Worm (Caenorhabditis elegans) whole organism, mixed stage, embryonic: ENCODE data around the gene F44F4.10.

Experiments used
- blmp-1 ChIP-seq: fragments of 150-350 bp; optimal IDR thresholded peaks from 2 replicates; lab custom pipeline; 2014; ENCODE audit warnings: missing biosample characterization, missing genetic modification characterization
- ceh-83 ChIP-seq: fragments of 200-800 bp; sonication (Bioruptor generic); optimal IDR thresholded peaks from 2 replicates; lab custom pipeline; 2018; ENCODE audit warnings: mild to moderate bottlenecking, missing genetic modification characterization, missing compliant biosample characterization
- elt-1 ChIP-seq: sonication (generic microtip); optimal IDR thresholded peaks from 2 replicates; lab custom pipeline; 2017; ENCODE audit warnings: missing genetic modification characterization, mild to moderate bottlenecking, missing compliant biosample characterization, antibody characterized with exemption, moderate library complexity, borderline replicate concordance; ENCODE audit not compliant: insufficient read depth
- elt-3 ChIP-seq: fragments of 150-350 bp; optimal IDR thresholded peaks from 2 replicates; lab custom pipeline; 2014; ENCODE audit warnings: missing biosample characterization, missing genetic modification characterization
- lsy-2 ChIP-seq: fragments of 150-350 bp; optimal IDR thresholded peaks from 2 replicates; lab custom pipeline; 2014; ENCODE audit warnings: missing biosample characterization, missing genetic modification characterization
- nhr-28 ChIP-seq: fragments of 150-350 bp; optimal IDR thresholded peaks from 2 replicates; lab custom pipeline; 2014; ENCODE audit warnings: missing biosample characterization, missing genetic modification characterization
- nhr-76 ChIP-seq: sonication (generic microtip); optimal IDR thresholded peaks from 2 replicates; lab custom pipeline; 2017; ENCODE audit warnings: missing biosample characterization, missing genetic modification characterization
- pha-4 ChIP-seq: fragments of 150-350 bp; optimal IDR thresholded peaks from 2 replicates; lab custom pipeline; 2018; ENCODE audit warnings: missing biosample characterization, missing genetic modification reagents, missing genetic modification characterization
- snpc-4 ChIP-seq: fragments of 150-350 bp; optimal IDR thresholded peaks from 2 replicates; lab custom pipeline; 2014; ENCODE audit warnings: missing biosample characterization, missing genetic modification characterization
- sptf-1 ChIP-seq: sonication (generic microtip); optimal IDR thresholded peaks from 2 replicates; lab custom pipeline; 2017; ENCODE audit warnings: mild to moderate bottlenecking, missing genetic modification characterization, moderate library complexity, missing compliant biosample characterization
- unc-39 ChIP-seq: fragments of 150-350 bp; optimal IDR thresholded peaks from 2 replicates; lab custom pipeline; 2014; ENCODE audit warnings: missing biosample characterization, missing genetic modification characterization
- unc-62 ChIP-seq: fragments of 150-350 bp; optimal IDR thresholded peaks from 2 replicates; lab custom pipeline; 2014; ENCODE audit warnings: missing biosample characterization, missing genetic modification reagents, missing genetic modification characterization

- TF ChIP-seq pha-4 (tag; lab: Kevin White, UChicago) (no peak), ceh-83 (GFP tag; lab: Kevin White, UChicago) (no peak), blmp-1 (tag; lab: Kevin White, UChicago) (no peak), nhr-28 (tag; lab: Kevin White, UChicago) (no peak), unc-62 (GFP tag; lab: Kevin White, UChicago) (no peak), nhr-76 (tag; lab: Kevin White, UChicago) (no peak), sptf-1 (no peak), unc-39 (tag; lab: Kevin White, UChicago) (no peak), elt-3 (tag; lab: Kevin White, UChicago) (no peak), elt-1 (tag; lab: Kevin White, UChicago) (no peak), lsy-2 (tag; lab: Kevin White, UChicago) (no peak), snpc-4 (no peak)
These were observed 32.3 kb upstream of the F44F4.10 start for ce11 chrII:10949383-10949782.
